Fruit fly (Drosophila melanogaster) whole organism, prepupa: ENCODE measurements around the gene Etl1.

Source experiments
- CG10631 ChIP-seq: fragments of 200-800 bp; sonication (Bioruptor generic); optimal IDR thresholded peaks from 2 replicates; lab custom pipeline; 2016; ENCODE audit warnings: missing biosample characterization, missing genetic modification characterization
- CG10669 ChIP-seq: fragments of 200-800 bp; sonication (Bioruptor generic); optimal IDR thresholded peaks from 3 replicates; lab custom pipeline; 2018; ENCODE audit warnings: missing biosample characterization, mild to moderate bottlenecking, missing genetic modification characterization, moderate library complexity
- CG11762 ChIP-seq: fragments of 200-800 bp; sonication (Bioruptor generic); optimal IDR thresholded peaks from 3 replicates; lab custom pipeline; 2016; ENCODE audit warnings: missing biosample characterization, missing genetic modification characterization; ENCODE audit not compliant: insufficient read depth
- CG16779 ChIP-seq: fragments of 200-800 bp; sonication (Bioruptor generic); optimal IDR thresholded peaks from 3 replicates; lab custom pipeline; 2017; ENCODE audit warnings: missing biosample characterization, mild to moderate bottlenecking, missing genetic modification characterization
- CG3032 ChIP-seq: fragments of 200-800 bp; optimal IDR thresholded peaks from 2 replicates; lab custom pipeline; 2019; ENCODE audit warnings: missing biosample characterization, mild to moderate bottlenecking, missing genetic modification characterization, moderate library complexity
- CG32006 ChIP-seq: fragments of 200-800 bp; sonication (Bioruptor generic); optimal IDR thresholded peaks from 3 replicates; lab custom pipeline; 2017; ENCODE audit warnings: missing biosample characterization, mild to moderate bottlenecking, missing genetic modification characterization
- CG34406 ChIP-seq: fragments of 200-800 bp; sonication (Bioruptor generic); optimal IDR thresholded peaks from 3 replicates; lab custom pipeline; 2016; ENCODE audit warnings: missing biosample characterization, missing genetic modification characterization
- CG3919 ChIP-seq: fragments of 200-800 bp; sonication (Bioruptor generic); optimal IDR thresholded peaks from 3 replicates; lab custom pipeline; 2016; ENCODE audit warnings: missing biosample characterization, missing genetic modification characterization
- CG4318 ChIP-seq: fragments of 200-800 bp; sonication (Bioruptor generic); optimal IDR thresholded peaks from 3 replicates; lab custom pipeline; 2017; ENCODE audit warnings: missing biosample characterization, mild to moderate bottlenecking, missing genetic modification characterization
- CG6163 ChIP-seq: fragments of 200-800 bp; sonication (Bioruptor generic); IDR thresholded peaks from 3 replicates; pipeline ENCODE4 v1.3.6; 2022; ENCODE audit warnings: missing biosample characterization, missing genetic modification characterization
- CG6792 ChIP-seq: fragments of 200-800 bp; sonication (Bioruptor generic); optimal IDR thresholded peaks from 3 replicates; lab custom pipeline; 2016; ENCODE audit warnings: missing biosample characterization, missing genetic modification characterization
- CG7368 ChIP-seq: fragments of 200-800 bp; sonication (Bioruptor generic); optimal IDR thresholded peaks from 3 replicates; lab custom pipeline; 2016; ENCODE audit warnings: missing biosample characterization, missing genetic modification characterization
- CG8119 ChIP-seq: fragments of 200-800 bp; sonication (Bioruptor generic); IDR thresholded peaks from 3 replicates; pipeline ENCODE4 v1.3.6; 2022; ENCODE audit warnings: missing biosample characterization, missing genetic modification characterization
- CG8632 ChIP-seq: fragments of 200-800 bp; sonication (Bioruptor generic); optimal IDR thresholded peaks from 3 replicates; lab custom pipeline; 2016; ENCODE audit warnings: missing biosample characterization, missing genetic modification characterization
- CG9139 ChIP-seq: fragments of 200-800 bp; sonication (Bioruptor generic); optimal IDR thresholded peaks from 3 replicates; lab custom pipeline; 2017; ENCODE audit warnings: missing biosample characterization, mild to moderate bottlenecking, missing genetic modification characterization
- Eip75B ChIP-seq: fragments of 200-800 bp; sonication (Bioruptor generic); optimal IDR thresholded peaks from 3 replicates; lab custom pipeline; 2016; ENCODE audit warnings: missing biosample characterization, missing genetic modification characterization
- Eip78C ChIP-seq: fragments of 200-800 bp; sonication (Bioruptor generic); peaks from one replicate; lab custom pipeline; 2016; ENCODE audit warnings: missing biosample characterization, missing genetic modification characterization
- Eip93F ChIP-seq: fragments of 200-800 bp; sonication (Bioruptor generic); optimal IDR thresholded peaks from 2 replicates; lab custom pipeline; 2016; ENCODE audit warnings: missing biosample characterization, mild to moderate bottlenecking, missing genetic modification characterization
- Ets21C ChIP-seq: fragments of 200-800 bp; sonication (Bioruptor generic); optimal IDR thresholded peaks from 3 replicates; lab custom pipeline; 2016; ENCODE audit warnings: missing biosample characterization, missing genetic modification characterization
- Ets96B ChIP-seq: fragments of 200-800 bp; optimal IDR thresholded peaks from 2 replicates; lab custom pipeline; 2019; ENCODE audit warnings: missing biosample characterization, mild to moderate bottlenecking, missing genetic modification characterization, moderate library complexity
- Gug ChIP-seq: fragments of 200-800 bp; sonication (Bioruptor generic); IDR thresholded peaks from 2 replicates; pipeline ENCODE4 v1.3.6; 2022; ENCODE audit warnings: missing biosample characterization, missing genetic modification characterization
- Hr4 ChIP-seq: fragments of 200-800 bp; sonication (Bioruptor generic); optimal IDR thresholded peaks from 3 replicates; lab custom pipeline; 2016; ENCODE audit warnings: missing biosample characterization, missing genetic modification characterization
- Lpt ChIP-seq: fragments of 200-800 bp; sonication (Bioruptor generic); optimal IDR thresholded peaks from 3 replicates; lab custom pipeline; 2016; ENCODE audit warnings: missing biosample characterization, missing genetic modification characterization
- OdsH ChIP-seq: fragments of 200-800 bp; sonication (Bioruptor generic); optimal IDR thresholded peaks from 3 replicates; lab custom pipeline; 2016; ENCODE audit warnings: missing biosample characterization, missing genetic modification characterization
- Smox ChIP-seq: fragments of 200-800 bp; sonication (Bioruptor generic); optimal IDR thresholded peaks from 3 replicates; lab custom pipeline; 2016; ENCODE audit warnings: missing biosample characterization, missing genetic modification characterization
- achi ChIP-seq: fragments of 200-800 bp; sonication (Bioruptor generic); optimal IDR thresholded peaks from 3 replicates; lab custom pipeline; 2016; ENCODE audit warnings: missing biosample characterization, missing genetic modification characterization
- cyc ChIP-seq: fragments of 200-800 bp; sonication (Bioruptor generic); optimal IDR thresholded peaks from 3 replicates; lab custom pipeline; 2016; ENCODE audit warnings: missing biosample characterization, missing genetic modification characterization
- dsx ChIP-seq: fragments of 200-800 bp; optimal IDR thresholded peaks from 3 replicates; lab custom pipeline; 2019; ENCODE audit warnings: missing biosample characterization, mild to moderate bottlenecking, missing genetic modification characterization, moderate library complexity; ENCODE audit not compliant: poor library complexity, severe bottlenecking
- esn ChIP-seq: fragments of 200-800 bp; sonication (Bioruptor generic); optimal IDR thresholded peaks from 2 replicates; lab custom pipeline; 2016; ENCODE audit warnings: missing biosample characterization, mild to moderate bottlenecking, missing genetic modification characterization, moderate library complexity
- fkh ChIP-seq: fragments of 200-800 bp; sonication (Bioruptor generic); optimal IDR thresholded peaks from 3 replicates; lab custom pipeline; 2017; ENCODE audit warnings: missing biosample characterization, mild to moderate bottlenecking, missing genetic modification characterization, moderate library complexity
- pdm3 ChIP-seq: fragments of 200-800 bp; sonication (Bioruptor generic); optimal IDR thresholded peaks from 3 replicates; lab custom pipeline; 2016; ENCODE audit warnings: missing biosample characterization, missing genetic modification characterization
- ss ChIP-seq, 2 experiments: fragments of 200-800 bp; sonication (Bioruptor generic); optimal IDR thresholded peaks; 2 replicates in 1 of 2; 3 replicates in 1 of 2; lab custom pipeline; 2017 to 2018; ENCODE audit warnings: mild to moderate bottlenecking in 2 of 2, missing biosample characterization in 2 of 2, missing genetic modification characterization in 2 of 2, moderate library complexity in 1 of 2
- svp ChIP-seq: fragments of 200-800 bp; sonication (Bioruptor generic); peaks from one replicate; lab custom pipeline; 2016; ENCODE audit warnings: missing biosample characterization, missing genetic modification characterization
- topi ChIP-seq: fragments of 200-800 bp; sonication (Bioruptor generic); optimal IDR thresholded peaks from 3 replicates; lab custom pipeline; 2016; ENCODE audit warnings: missing biosample characterization, missing genetic modification characterization
- vri ChIP-seq: fragments of 200-800 bp; sonication (Bioruptor generic); optimal IDR thresholded peaks from 3 replicates; lab custom pipeline; 2016; ENCODE audit warnings: missing biosample characterization, mild to moderate bottlenecking, missing genetic modification characterization

Etl1 gene

dm6 chr2L:9921401-9921800, 9.0 kb upstream of the Etl1 start, which contains the start of gene CG4592 (continued):
- peak; percentile 50 for TF ChIP-seq CG7368 (GFP tag; lab: Kevin White, UChicago)
- TF ChIP-seq Hr4 (GFP tag; lab: Kevin White, UChicago) = peak; percentile 78
- no peak for TF ChIP-seq Ets21C (GFP tag; lab: Kevin White, UChicago)
- no peak for TF ChIP-seq Ets96B (tag; lab: Kevin White, UChicago)
- peak; percentile 97 for TF ChIP-seq fkh (GFP tag; lab: Kevin White, UChicago)
- peak; percentile 72 for TF ChIP-seq Eip93F (GFP tag; lab: Kevin White, UChicago)
- peak; percentile 86 for TF ChIP-seq esn (GFP tag; lab: Kevin White, UChicago)
- no peak for TF ChIP-seq OdsH (GFP tag; lab: Kevin White, UChicago)
- peak; percentile 81 for TF ChIP-seq Smox (GFP tag; lab: Kevin White, UChicago)
- peak; percentile 84 for TF ChIP-seq svp
- peak; percentile 55 for TF ChIP-seq CG9139 (GFP tag; lab: Kevin White, UChicago)
- TF ChIP-seq Gug (GFP tag; lab: Robert Waterston, UW) = peak; percentile 31; the same call in 1 of the 2 replicates
- peak; percentile 44 for TF ChIP-seq Lpt (GFP tag; lab: Kevin White, UChicago)
- TF ChIP-seq CG10631 (GFP tag; lab: Kevin White, UChicago) = peak; percentile 53
- TF ChIP-seq CG8632 = peak; percentile 70
- TF ChIP-seq CG11762 (GFP tag; lab: Kevin White, UChicago) = peak; percentile 29
- peak; percentile 28 for TF ChIP-seq CG4318 (GFP tag; lab: Kevin White, UChicago)
- TF ChIP-seq CG16779 (tag; lab: Kevin White, UChicago) = peak; percentile 40
- TF ChIP-seq dsx (GFP tag; lab: Kevin White, UChicago) = peak; percentile 63
- TF ChIP-seq ss (GFP tag; optimal IDR thresholded peaks at IDR 0.05; lab: Kevin White, UChicago) = no peak
- no peak for TF ChIP-seq CG10669 (GFP tag; lab: Kevin White, UChicago)
- no peak for TF ChIP-seq pdm3 (GFP tag; lab: Kevin White, UChicago)
- TF ChIP-seq CG3032 = peak; percentile 72

- TF ChIP-seq CG10631 (GFP tag; lab: Kevin White, UChicago) (no peak), svp (peak; percentile 46)
These were observed 7.5 kb upstream of the Etl1 start, which contains the start of gene CG4594 for dm6 chr2L:9919949-9920348. Gene CG4594, plus strand, starts transcription at chr2L:9920160.

- TF ChIP-seq CG34406 = no peak
- TF ChIP-seq topi (GFP tag; lab: Kevin White, UChicago) = no peak
- TF ChIP-seq CG3919 (GFP tag; lab: Kevin White, UChicago) = no peak
- TF ChIP-seq svp = no peak
- no peak for TF ChIP-seq CG6792 (GFP tag; lab: Kevin White, UChicago)
- TF ChIP-seq cyc (GFP tag; lab: Kevin White, UChicago) = no peak
- TF ChIP-seq vri (GFP tag; lab: Kevin White, UChicago) = no peak
- no peak for TF ChIP-seq CG8119 (GFP tag; lab: Robert Waterston, UW)
- no peak for TF ChIP-seq CG6163 (GFP tag; lab: Robert Waterston, UW)
- no peak for TF ChIP-seq CG32006 (GFP tag; lab: Kevin White, UChicago)
- no peak for TF ChIP-seq CG10631 (GFP tag; lab: Kevin White, UChicago)
- TF ChIP-seq dsx (GFP tag; lab: Kevin White, UChicago) = no peak
- no peak for TF ChIP-seq Eip78C (GFP tag; lab: Kevin White, UChicago)
- TF ChIP-seq Eip75B (GFP tag; lab: Kevin White, UChicago) = no peak
- no peak for TF ChIP-seq achi
- no peak for TF ChIP-seq CG7368 (GFP tag; lab: Kevin White, UChicago)
These were observed 6.8 kb upstream of the Etl1 start for dm6 chr2L:9919218-9919617.
